Worm (Caenorhabditis elegans) whole organism, early embryonic: Measurements from ENCODE around the gene npp-27.

Experiments
- B0310.2 ChIP-seq: sonication (generic microtip); optimal IDR thresholded peaks from 2 replicates; lab custom pipeline; 2016; ENCODE audit warnings: mild to moderate bottlenecking, missing genetic modification characterization, missing compliant biosample characterization
- F13C5.2 ChIP-seq: sonication (generic microtip); optimal IDR thresholded peaks from 2 replicates; lab custom pipeline; 2017; ENCODE audit warnings: mild to moderate bottlenecking, missing genetic modification characterization, inconsistent platforms, missing compliant biosample characterization
- aly-1 ChIP-seq: sonication (generic microtip); optimal IDR thresholded peaks from 2 replicates; lab custom pipeline; 2016; ENCODE audit warnings: missing genetic modification characterization, missing compliant biosample characterization
- ama-1 ChIP-seq: fragments of 150-350 bp; optimal IDR thresholded peaks from 2 replicates; lab custom pipeline; 2014
- ceh-13 ChIP-seq: fragments of 200-800 bp; sonication (Bioruptor generic); optimal IDR thresholded peaks from 2 replicates; lab custom pipeline; 2018; ENCODE audit warnings: mild to moderate bottlenecking, missing genetic modification characterization, missing compliant biosample characterization
- ceh-36 ChIP-seq: sonication (generic microtip); optimal IDR thresholded peaks from 2 replicates; lab custom pipeline; 2016; ENCODE audit warnings: missing genetic modification characterization, inconsistent platforms, missing compliant biosample characterization
- ets-7 ChIP-seq: sonication (generic microtip); optimal IDR thresholded peaks from 2 replicates; lab custom pipeline; 2016; ENCODE audit warnings: missing genotype, missing genetic modification characterization, missing compliant biosample characterization
- flt-1 ChIP-seq: fragments of 200-800 bp; sonication (Bioruptor generic); IDR thresholded peaks from 2 replicates; pipeline ENCODE4 v1.3.6; 2022; ENCODE audit warnings: missing genetic modification characterization, missing compliant biosample characterization
- hmbx-1 ChIP-seq: sonication (generic microtip); optimal IDR thresholded peaks from 2 replicates; lab custom pipeline; 2016; ENCODE audit warnings: mild to moderate bottlenecking, missing genetic modification characterization, missing compliant biosample characterization
- hmg-4 ChIP-seq: fragments of 200-800 bp; sonication (Bioruptor generic); optimal IDR thresholded peaks from 2 replicates; lab custom pipeline; 2018; ENCODE audit warnings: mild to moderate bottlenecking, missing genetic modification characterization, missing compliant biosample characterization
- hnd-1 ChIP-seq: sonication (generic microtip); optimal IDR thresholded peaks from 2 replicates; lab custom pipeline; 2016; ENCODE audit warnings: missing genetic modification characterization, missing compliant biosample characterization
- pes-1 ChIP-seq: fragments of 200-800 bp; sonication (Bioruptor generic); IDR thresholded peaks from 2 replicates; pipeline ENCODE4 v1.3.6; 2022; ENCODE audit warnings: missing genetic modification reagents, missing genetic modification characterization, missing compliant biosample characterization
- scrt-1 ChIP-seq: fragments of 200-800 bp; sonication (Bioruptor generic); IDR thresholded peaks from 2 replicates; pipeline ENCODE4 v1.3.6; 2022; ENCODE audit warnings: missing genetic modification characterization, missing compliant biosample characterization
- sea-1 ChIP-seq: fragments of 200-800 bp; sonication (Bioruptor generic); conservative IDR thresholded peaks from 2 replicates; pipeline ENCODE4 v1.3.6; 2022; ENCODE audit warnings: missing genetic modification characterization, missing compliant biosample characterization
- tbx-11 ChIP-seq: fragments of 200-800 bp; sonication (Bioruptor generic); IDR thresholded peaks from 2 replicates; pipeline ENCODE4 v1.3.6; 2022; ENCODE audit warnings: missing genetic modification characterization, missing compliant biosample characterization
- tbx-37 ChIP-seq: fragments of 200-800 bp; sonication (Bioruptor generic); conservative IDR thresholded peaks from 2 replicates; pipeline ENCODE4 v1.3.6; 2022; ENCODE audit warnings: missing genetic modification reagents, missing genetic modification characterization, missing compliant biosample characterization
- tra-4 ChIP-seq: sonication (generic microtip); optimal IDR thresholded peaks from 2 replicates; lab custom pipeline; 2017; ENCODE audit warnings: missing genetic modification characterization, missing compliant biosample characterization

The npp-27 gene

DNA sequence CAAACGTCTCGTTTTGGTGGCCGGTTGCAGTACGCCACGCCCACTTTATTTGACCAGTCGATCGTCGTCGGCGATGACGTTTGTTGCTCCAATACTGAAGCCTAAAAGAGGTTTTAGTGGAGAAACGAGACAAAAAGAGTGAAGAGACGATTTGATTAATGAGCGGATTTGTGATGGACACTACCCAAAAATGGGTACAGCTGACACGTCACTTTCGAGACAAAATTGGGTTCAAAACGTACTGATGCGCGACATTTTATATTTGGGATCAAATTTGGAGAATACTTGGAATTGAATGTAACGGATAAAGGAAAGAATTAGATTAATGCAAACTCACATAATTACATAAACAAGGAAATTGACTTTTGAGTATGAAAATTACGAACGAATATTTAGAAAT is 12.6 kb downstream of the npp-27 start, which contains the start of gene ilys-4:
TSS of gene ilys-4 (minus strand) at position 101 of the 400 bp plus-strand sequence.
- TF ChIP-seq hmbx-1 (tag; lab: Kevin White, UChicago) (no peak), hnd-1 (tag; lab: Kevin White, UChicago) (no peak), tra-4 (tag; lab: Kevin White, UChicago) (no peak), pes-1 (GFP tag; lab: Robert Waterston, UW) (no peak), ceh-36 (tag; lab: Kevin White, UChicago) (no peak), sea-1 (no peak), F13C5.2 (tag; lab: Kevin White, UChicago) (no peak), aly-1 (no peak), B0310.2 (tag; lab: Kevin White, UChicago) (no peak), flt-1 (GFP tag; lab: Robert Waterston, UW) (no peak), ama-1 (lab: Kevin White, UChicago) (no peak), ets-7 (no peak)

- TF ChIP-seq sea-1: no peak
- no peak for TF ChIP-seq pes-1 (GFP tag; lab: Robert Waterston, UW)
- no peak for TF ChIP-seq hmbx-1 (tag; lab: Kevin White, UChicago)
- no peak for TF ChIP-seq B0310.2 (tag; lab: Kevin White, UChicago)
- TF ChIP-seq ceh-36 (tag; lab: Kevin White, UChicago): no peak
- TF ChIP-seq hnd-1 (tag; lab: Kevin White, UChicago): no peak
- no peak for TF ChIP-seq tra-4 (tag; lab: Kevin White, UChicago)
- TF ChIP-seq ets-7: no peak
Measured at ce11 chrIV:7881726-7882125, 28.3 kb downstream of the npp-27 start, which contains the start of gene atic-1. Gene atic-1, plus strand, starts transcription at chrIV:7882026.

- no peak for TF ChIP-seq ceh-13
- no peak for TF ChIP-seq B0310.2 (tag; lab: Kevin White, UChicago)
- TF ChIP-seq aly-1: no peak
- no peak for TF ChIP-seq F13C5.2 (tag; lab: Kevin White, UChicago)
- no peak for TF ChIP-seq scrt-1 (GFP tag; lab: Robert Waterston, UW)
- no peak for TF ChIP-seq hnd-1 (tag; lab: Kevin White, UChicago)
- no peak for TF ChIP-seq hmbx-1 (tag; lab: Kevin White, UChicago)
- no peak for TF ChIP-seq flt-1 (GFP tag; lab: Robert Waterston, UW)
- no peak for TF ChIP-seq hmg-4
- TF ChIP-seq tbx-37 (GFP tag; lab: Robert Waterston, UW): no peak
- no peak for TF ChIP-seq sea-1
Measured at ce11 chrIV:7881166-7881565, 28.9 kb downstream of the npp-27 start.

ce11 chrIV:7879017-7879416 is 31.0 kb downstream of the npp-27 start, which contains the start of gene srt-73:
Gene srt-73, plus strand, starts transcription at chrIV:7879317.
- TF ChIP-seq flt-1 (GFP tag; lab: Robert Waterston, UW) (no peak), sea-1 (no peak), tbx-11 (GFP tag; lab: Robert Waterston, UW) (no peak), scrt-1 (GFP tag; lab: Robert Waterston, UW) (no peak), ama-1 (lab: Kevin White, UChicago) (no peak), F13C5.2 (tag; lab: Kevin White, UChicago) (no peak), tbx-37 (GFP tag; lab: Robert Waterston, UW) (no peak), ets-7 (no peak), hnd-1 (tag; lab: Kevin White, UChicago) (no peak), pes-1 (GFP tag; lab: Robert Waterston, UW) (no peak), B0310.2 (tag; lab: Kevin White, UChicago) (no peak), ceh-36 (tag; lab: Kevin White, UChicago) (no peak), hmbx-1 (tag; lab: Kevin White, UChicago) (no peak), aly-1 (no peak), ceh-13 (no peak)

DNA sequence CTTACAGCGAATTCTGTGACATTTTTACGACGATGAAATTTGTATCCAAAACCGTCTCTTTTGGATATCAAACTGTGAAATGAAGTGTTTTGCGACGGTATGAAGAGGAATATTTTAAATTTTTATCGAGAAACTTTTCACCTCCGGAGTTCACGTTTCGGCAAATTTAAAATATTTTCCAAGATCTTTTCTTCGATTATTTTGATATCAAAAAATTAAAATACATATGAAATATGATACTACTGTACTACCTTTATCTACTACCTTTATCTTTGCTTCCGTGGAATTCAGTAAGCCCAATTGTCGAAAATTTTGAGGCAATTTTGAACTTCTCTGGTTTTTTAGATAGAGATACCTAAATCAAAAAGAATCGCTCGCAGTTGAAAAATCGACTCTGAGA is 32.3 kb downstream of the npp-27 start, which contains the start of gene kin-26:
TSS of gene kin-26 (minus strand) at position 101 of the 400 bp plus-strand sequence.
- TF ChIP-seq hmbx-1 (tag; lab: Kevin White, UChicago) (no peak), pes-1 (GFP tag; lab: Robert Waterston, UW) (no peak), ceh-36 (tag; lab: Kevin White, UChicago) (no peak), tbx-37 (GFP tag; lab: Robert Waterston, UW) (no peak), flt-1 (GFP tag; lab: Robert Waterston, UW) (no peak), tbx-11 (GFP tag; lab: Robert Waterston, UW) (no peak), B0310.2 (tag; lab: Kevin White, UChicago) (no peak), hnd-1 (tag; lab: Kevin White, UChicago) (no peak), ceh-13 (no peak), F13C5.2 (tag; lab: Kevin White, UChicago) (no peak), ets-7 (no peak), tra-4 (tag; lab: Kevin White, UChicago) (no peak), sea-1 (no peak), ama-1 (lab: Kevin White, UChicago) (no peak), hmg-4 (no peak), aly-1 (no peak), scrt-1 (GFP tag; lab: Robert Waterston, UW) (no peak)

- TF ChIP-seq ceh-13: no peak
Measured at ce11 chrIV:7877255-7877654, 32.8 kb downstream of the npp-27 start.

DNA sequence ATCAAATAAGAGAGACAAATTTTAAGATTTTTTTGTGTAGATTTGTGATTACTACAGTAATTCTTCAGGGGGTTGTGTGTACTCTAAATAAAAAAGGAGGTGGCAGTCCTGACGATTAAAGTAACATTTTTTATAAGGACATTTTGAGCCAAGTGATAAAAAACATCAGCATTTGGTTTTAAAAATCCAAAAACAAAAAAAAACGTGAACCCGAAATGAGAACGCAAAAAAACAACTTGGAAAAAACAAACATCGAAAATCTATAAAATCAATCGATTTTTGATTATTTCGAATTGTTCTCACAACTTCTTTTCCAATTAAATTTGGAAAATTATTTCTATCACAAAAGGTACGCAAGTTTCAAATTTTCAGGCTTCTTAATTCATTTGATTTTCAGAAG is 39.6 kb downstream of the npp-27 start, which contains the start of gene T06C10.3:
TSS of gene T06C10.3 (plus strand) at position 301 of the 400 bp plus-strand sequence.
- no peak for TF ChIP-seq tbx-11 (GFP tag; lab: Robert Waterston, UW)
- TF ChIP-seq F13C5.2 (tag; lab: Kevin White, UChicago): no peak
- TF ChIP-seq ama-1 (lab: Kevin White, UChicago): no peak
- TF ChIP-seq sea-1: no peak
- TF ChIP-seq ceh-13: no peak
- no peak for TF ChIP-seq scrt-1 (GFP tag; lab: Robert Waterston, UW)
- no peak for TF ChIP-seq hnd-1 (tag; lab: Kevin White, UChicago)
- no peak for TF ChIP-seq pes-1 (GFP tag; lab: Robert Waterston, UW)
- no peak for TF ChIP-seq tra-4 (tag; lab: Kevin White, UChicago)
- TF ChIP-seq ets-7: no peak
- no peak for TF ChIP-seq tbx-37 (GFP tag; lab: Robert Waterston, UW)
- no peak for TF ChIP-seq B0310.2 (tag; lab: Kevin White, UChicago)
- TF ChIP-seq aly-1: no peak
- no peak for TF ChIP-seq hmg-4
